Fruit fly (Drosophila melanogaster): Measurements from ENCODE around the gene CG46412.
A peak's percentile ranks its signal among the peaks of the same experiment; 100 is the strongest.

The CG46412 gene

DNA sequence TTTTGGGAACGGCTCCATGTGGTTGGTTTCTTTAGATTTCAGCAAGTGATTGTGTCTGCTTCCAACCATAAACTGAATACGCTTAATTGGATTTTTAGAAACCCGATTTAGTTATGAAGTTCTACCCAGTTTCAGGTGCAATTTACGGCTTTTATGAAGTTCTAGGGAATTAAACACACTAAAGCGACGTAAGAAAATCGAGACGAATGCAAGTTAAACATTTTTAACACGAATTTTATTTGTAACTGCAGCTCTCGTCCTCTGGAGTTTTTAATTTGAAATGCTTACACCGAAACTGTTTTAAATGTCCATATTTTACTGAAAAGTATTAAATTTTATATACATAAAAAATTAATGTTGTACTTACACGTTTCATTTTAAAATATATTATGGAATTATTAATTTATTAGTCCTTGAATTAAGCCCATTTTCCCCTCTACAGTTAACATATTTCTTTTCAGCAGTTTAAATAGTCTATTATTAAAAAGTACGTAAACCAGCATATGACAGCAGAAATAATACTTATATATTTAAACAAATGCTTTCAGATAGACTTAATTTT lies at the start of gene CG46412, which contains the start of gene CG33267:
TSS of gene CG46412 (minus strand) at position 101 of the 562 bp plus-strand sequence.
TSS of gene CG33267 (plus strand) at position 512 of the 562 bp plus-strand sequence.
- TF ChIP-seq usp (GFP tag; optimal IDR thresholded peaks at IDR 0.05) (no peak), woc (GFP tag; optimal IDR thresholded peaks at IDR 0.05) (no peak), pan (optimal IDR thresholded peaks at IDR 0.05) (no peak), jim (GFP tag; optimal IDR thresholded peaks at IDR 0.05) (no peak), Hr83 (GFP tag; optimal IDR thresholded peaks at IDR 0.05; ENCODE audit: poor library complexity, severe bottlenecking) (no peak), sv (GFP tag; optimal IDR thresholded peaks at IDR 0.05) (no peak), dsf (GFP tag; optimal IDR thresholded peaks at IDR 0.05; ENCODE audit: borderline replicate concordance) (no peak), dl (GFP tag; optimal IDR thresholded peaks at IDR 0.05; ENCODE audit: insufficient read depth in 1 of 2, partially characterized antibody in 2 of 2) (no peak), Vsx2 (GFP tag; optimal IDR thresholded peaks at IDR 0.05; ENCODE audit: partially characterized antibody) (no peak), Dfd (GFP tag; optimal IDR thresholded peaks at IDR 0.05) (no peak), Hr78 (GFP tag; optimal IDR thresholded peaks at IDR 0.05) (no peak), Mio (GFP tag; optimal IDR thresholded peaks at IDR 0.05) (no peak)

dm6 chr3L:11609835-11610234 lies 46.0 kb upstream of the CG46412 start, which contains the start of gene CG42832:
CG42832 (plus strand) TSS chr3L:11610135.
- no peak for TF ChIP-seq N (GFP tag; optimal IDR thresholded peaks at IDR 0.05)
- no peak for TF ChIP-seq h (GFP tag; optimal IDR thresholded peaks at IDR 0.05)
- no peak for TF ChIP-seq Sp1 (GFP tag; optimal IDR thresholded peaks at IDR 0.05)
- no peak for TF ChIP-seq pan (optimal IDR thresholded peaks at IDR 0.05)
- TF ChIP-seq Hr83 (GFP tag; optimal IDR thresholded peaks at IDR 0.05; ENCODE audit: poor library complexity, severe bottlenecking): no peak
- no peak for TF ChIP-seq CrebA (GFP tag; optimal IDR thresholded peaks at IDR 0.05; ENCODE audit: borderline replicate concordance)
- TF ChIP-seq jim (GFP tag; optimal IDR thresholded peaks at IDR 0.05): no peak
- no peak for TF ChIP-seq sage (GFP tag; optimal IDR thresholded peaks at IDR 0.05)

dm6 chr3L:11609153-11609809 lies 45.4 kb upstream of the CG46412 start, which contains the start of gene Duba:
Duba (minus strand) TSS chr3L:11609465.
- TF ChIP-seq Rel (GFP tag; optimal IDR thresholded peaks at IDR 0.05): no peak
- TF ChIP-seq Rel (tag; optimal IDR thresholded peaks at IDR 0.05): peak; percentile 75
- TF ChIP-seq Dfd (GFP tag; optimal IDR thresholded peaks at IDR 0.05): no peak
- TF ChIP-seq Hr78 (GFP tag; optimal IDR thresholded peaks at IDR 0.05): peak; percentile 36

DNA sequence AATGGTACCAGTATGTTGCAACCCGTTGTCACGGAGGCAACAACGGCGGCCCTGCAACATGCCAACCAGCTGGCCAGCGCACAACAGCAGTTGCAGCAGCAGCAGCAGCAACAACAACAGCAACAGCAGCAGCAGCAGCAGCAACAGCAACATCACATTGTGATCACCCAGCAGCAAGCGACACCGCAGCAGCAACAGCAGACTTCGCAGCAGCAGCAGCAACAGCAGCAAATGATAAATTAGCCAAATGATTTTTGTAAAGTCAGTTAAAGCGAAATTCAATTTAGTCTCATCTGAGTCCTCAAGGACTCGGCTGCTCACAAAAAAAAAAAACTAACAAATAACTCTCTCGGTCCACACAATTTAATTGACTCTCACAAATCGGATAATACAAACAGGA lies 40.4 kb upstream of the CG46412 start:
- TF ChIP-seq Dfd (GFP tag; optimal IDR thresholded peaks at IDR 0.05) (peak; percentile 93), Mio (GFP tag; optimal IDR thresholded peaks at IDR 0.05) (no peak)

DNA sequence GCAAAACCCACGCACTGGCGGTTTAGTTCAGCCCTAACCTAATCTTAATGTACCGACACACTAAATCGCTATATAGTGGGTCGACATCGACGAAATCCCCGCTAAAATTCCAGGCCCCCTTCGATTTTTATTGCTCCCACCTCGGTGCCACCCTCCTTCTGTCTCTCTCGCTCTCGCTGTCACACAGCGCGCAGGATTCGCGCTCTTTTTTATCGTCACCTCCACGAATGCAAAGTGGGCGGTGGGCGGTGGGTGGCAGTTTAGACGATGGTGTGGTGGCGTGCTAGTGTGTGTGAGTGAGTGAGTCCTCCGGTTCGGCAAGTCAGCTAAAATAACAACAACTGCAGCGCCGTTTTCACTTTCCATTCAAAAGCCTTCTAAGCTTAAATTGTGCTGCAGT lies 38.2 kb upstream of the CG46412 start:
- TF ChIP-seq CrebA (GFP tag; optimal IDR thresholded peaks at IDR 0.05; ENCODE audit: borderline replicate concordance) (no peak), CG32264 (GFP tag; optimal IDR thresholded peaks at IDR 0.05) (no peak), usp (GFP tag; optimal IDR thresholded peaks at IDR 0.05) (no peak), CG9705 (GFP tag; optimal IDR thresholded peaks at IDR 0.05) (no peak), tai (GFP tag; optimal IDR thresholded peaks at IDR 0.05) (no peak), Hnf4 (GFP tag; optimal IDR thresholded peaks at IDR 0.05) (no peak), Hr78 (GFP tag; optimal IDR thresholded peaks at IDR 0.05) (no peak), Jra (GFP tag; optimal IDR thresholded peaks at IDR 0.05) (no peak), N (GFP tag; optimal IDR thresholded peaks at IDR 0.05) (no peak), jim (GFP tag; optimal IDR thresholded peaks at IDR 0.05) (no peak), Dif (GFP tag; optimal IDR thresholded peaks at IDR 0.05; ENCODE audit: partially characterized antibody) (no peak), Rel (GFP tag; optimal IDR thresholded peaks at IDR 0.05) (no peak), Rel (tag; optimal IDR thresholded peaks at IDR 0.05) (no peak), dsf (GFP tag; optimal IDR thresholded peaks at IDR 0.05; ENCODE audit: borderline replicate concordance) (no peak), Abd-B (GFP tag; optimal IDR thresholded peaks at IDR 0.05) (no peak), br (GFP tag; optimal IDR thresholded peaks at IDR 0.05) (no peak), OdsH (GFP tag; optimal IDR thresholded peaks at IDR 0.05) (no peak), rgr (GFP tag; optimal IDR thresholded peaks at IDR 0.05) (no peak)
